Fruit fly (Drosophila melanogaster) whole organism, embryonic: ENCODE results near the gene bin.

Source experiments
- Asciz ChIP-seq: fragments of 200-800 bp; sonication (Bioruptor generic); optimal IDR thresholded peaks from 2 replicates; lab custom pipeline; 2017; ENCODE audit warnings: missing biosample characterization, mild to moderate bottlenecking, missing genetic modification characterization, missing genetic modification reagents
- B-H1 ChIP-seq: fragments of 200-800 bp; sonication (Bioruptor generic); IDR thresholded peaks from 3 replicates; pipeline ENCODE4 v1.3.6; 2022; ENCODE audit warnings: missing biosample characterization, missing genetic modification characterization
- BEAF-32 ChIP-seq: fragments of 200-800 bp; sonication (Bioruptor generic); optimal IDR thresholded peaks from 3 replicates; lab custom pipeline; 2017; ENCODE audit warnings: missing biosample characterization, missing genetic modification characterization, mild to moderate bottlenecking, moderate library complexity, missing genetic modification reagents
- CG10979 ChIP-seq: fragments of 200-800 bp; sonication (Bioruptor generic); optimal IDR thresholded peaks from 2 replicates; lab custom pipeline; 2018; ENCODE audit warnings: missing biosample characterization, mild to moderate bottlenecking, missing genetic modification characterization, moderate library complexity
- CG11247 ChIP-seq: fragments of 200-800 bp; sonication (Bioruptor generic); IDR thresholded peaks from 2 replicates; pipeline ENCODE4 v1.3.6; 2022; ENCODE audit warnings: missing biosample characterization, missing genetic modification characterization
- CG12155 ChIP-seq: fragments of 200-800 bp; sonication (Bioruptor generic); optimal IDR thresholded peaks from 3 replicates; lab custom pipeline; 2016; ENCODE audit warnings: missing biosample characterization, missing genetic modification characterization
- CG12391 ChIP-seq: fragments of 200-800 bp; sonication (Bioruptor generic); optimal IDR thresholded peaks from 3 replicates; lab custom pipeline; 2018; ENCODE audit warnings: missing biosample characterization, mild to moderate bottlenecking, missing genetic modification characterization, moderate library complexity
- CG12942 ChIP-seq: fragments of 200-800 bp; sonication (Bioruptor generic); optimal IDR thresholded peaks from 3 replicates; lab custom pipeline; 2016; ENCODE audit warnings: missing biosample characterization, missing genetic modification characterization
- CG14014 ChIP-seq: fragments of 200-800 bp; sonication (Bioruptor generic); IDR thresholded peaks from 2 replicates; pipeline ENCODE4 v1.3.6; 2022; ENCODE audit warnings: missing biosample characterization, missing genetic modification characterization
- CG15011 ChIP-seq: fragments of 200-800 bp; sonication (Bioruptor generic); optimal IDR thresholded peaks from 3 replicates; lab custom pipeline; 2018; ENCODE audit warnings: missing biosample characterization, mild to moderate bottlenecking, missing genetic modification characterization
- CG15696 ChIP-seq: fragments of 200-800 bp; sonication (Bioruptor generic); optimal IDR thresholded peaks from 2 replicates; lab custom pipeline; 2019; ENCODE audit warnings: missing biosample characterization, mild to moderate bottlenecking, missing genetic modification characterization, moderate library complexity
- CG1603 ChIP-seq: fragments of 200-800 bp; sonication (Bioruptor generic); optimal IDR thresholded peaks from 2 replicates; lab custom pipeline; 2019; ENCODE audit warnings: missing biosample characterization, mild to moderate bottlenecking, missing genetic modification characterization, moderate library complexity
- CG16813 ChIP-seq: fragments of 200-800 bp; sonication (Bioruptor generic); IDR thresholded peaks from 3 replicates; pipeline ENCODE4 v1.3.6; 2022; ENCODE audit warnings: missing biosample characterization, missing genetic modification characterization; ENCODE audit not compliant: partially characterized antibody
- CG18262 ChIP-seq: fragments of 200-800 bp; optimal IDR thresholded peaks from 3 replicates; lab custom pipeline; 2019; ENCODE audit warnings: missing biosample characterization, mild to moderate bottlenecking, missing genetic modification characterization, moderate library complexity
- CG2712 ChIP-seq: fragments of 200-800 bp; optimal IDR thresholded peaks from 3 replicates; lab custom pipeline; 2019; ENCODE audit warnings: missing biosample characterization, mild to moderate bottlenecking, missing genetic modification characterization, moderate library complexity
- CG3995 ChIP-seq: fragments of 200-800 bp; sonication (Bioruptor generic); optimal IDR thresholded peaks from 3 replicates; lab custom pipeline; 2016; ENCODE audit warnings: missing biosample characterization, missing genetic modification characterization
- CG4404 ChIP-seq: fragments of 200-800 bp; sonication (Bioruptor generic); IDR thresholded peaks from 2 replicates; pipeline ENCODE4 v1.3.6; 2022; ENCODE audit warnings: missing biosample characterization, missing genetic modification characterization
- CG6689 ChIP-seq: fragments of 200-800 bp; sonication (Bioruptor generic); IDR thresholded peaks from 2 replicates; pipeline ENCODE4 v1.3.6; 2022; ENCODE audit warnings: missing biosample characterization, missing genetic modification characterization
- CG7271 ChIP-seq: fragments of 200-800 bp; sonication (Bioruptor generic); optimal IDR thresholded peaks from 2 replicates; lab custom pipeline; 2018; ENCODE audit warnings: missing biosample characterization, mild to moderate bottlenecking, missing genetic modification characterization, moderate library complexity
- CG7839 ChIP-seq: fragments of 200-800 bp; sonication (Bioruptor generic); optimal IDR thresholded peaks from 3 replicates; lab custom pipeline; 2018; ENCODE audit warnings: missing biosample characterization, mild to moderate bottlenecking, missing genetic modification characterization, moderate library complexity
- CG8765 ChIP-seq: fragments of 200-800 bp; sonication (Bioruptor generic); IDR thresholded peaks from 2 replicates; pipeline ENCODE4 v1.3.6; 2022; ENCODE audit warnings: missing biosample characterization, missing genetic modification characterization
- CHES-1-like ChIP-seq: fragments of 200-800 bp; sonication (Bioruptor generic); optimal IDR thresholded peaks from 2 replicates; lab custom pipeline; 2016; ENCODE audit warnings: missing biosample characterization, missing genetic modification characterization
- Deaf1 ChIP-seq: fragments of 200-800 bp; optimal IDR thresholded peaks from 3 replicates; lab custom pipeline; 2019; ENCODE audit warnings: missing biosample characterization, mild to moderate bottlenecking, missing genetic modification characterization, moderate library complexity
- E2f1 ChIP-seq: fragments of 200-800 bp; sonication (Bioruptor generic); IDR thresholded peaks from 2 replicates; pipeline ENCODE4 v1.3.6; 2022; ENCODE audit warnings: missing biosample characterization, missing genetic modification characterization
- Ets65A ChIP-seq: fragments of 200-800 bp; sonication (Bioruptor generic); peaks from one replicate; lab custom pipeline; 2016; ENCODE audit warnings: missing biosample characterization, missing genetic modification characterization
- HLH54F ChIP-seq: fragments of 200-800 bp; sonication (Bioruptor generic); optimal IDR thresholded peaks from 3 replicates; lab custom pipeline; 2016; ENCODE audit warnings: missing biosample characterization, missing genetic modification characterization
- NC2β ChIP-seq: fragments of 200-800 bp; sonication (Bioruptor generic); optimal IDR thresholded peaks from 2 replicates; lab custom pipeline; 2016; ENCODE audit warnings: missing biosample characterization, missing genetic modification characterization
- Rx ChIP-seq: fragments of 200-800 bp; sonication (Bioruptor generic); IDR thresholded peaks from 2 replicates; pipeline ENCODE4 v1.3.6; 2022; ENCODE audit warnings: missing biosample characterization, missing genetic modification characterization
- Xrp1 ChIP-seq: fragments of 200-800 bp; sonication (Bioruptor generic); IDR thresholded peaks from 2 replicates; pipeline ENCODE4 v1.3.6; 2022; ENCODE audit warnings: missing biosample characterization, missing genetic modification characterization
- ara ChIP-seq: fragments of 200-800 bp; sonication (Bioruptor generic); IDR thresholded peaks from 2 replicates; pipeline ENCODE4 v1.3.6; 2022; ENCODE audit warnings: missing biosample characterization, missing genetic modification characterization
- bab2 ChIP-seq: fragments of 200-800 bp; sonication (Bioruptor generic); optimal IDR thresholded peaks from 2 replicates; lab custom pipeline; 2016; ENCODE audit warnings: missing biosample characterization, missing genetic modification characterization
- dan ChIP-seq: fragments of 200-800 bp; sonication (Bioruptor generic); IDR thresholded peaks from 2 replicates; pipeline ENCODE4 v1.3.6; 2022; ENCODE audit warnings: missing biosample characterization, missing genetic modification characterization
- disco-r ChIP-seq: fragments of 200-800 bp; sonication (Bioruptor generic); optimal IDR thresholded peaks from 2 replicates; lab custom pipeline; 2016; ENCODE audit warnings: missing biosample characterization, missing genetic modification characterization
- dmrt11E ChIP-seq: fragments of 200-800 bp; sonication (Bioruptor generic); optimal IDR thresholded peaks from 3 replicates; lab custom pipeline; 2018; ENCODE audit warnings: missing biosample characterization, mild to moderate bottlenecking, missing genetic modification characterization, moderate library complexity
- ems ChIP-seq: fragments of 200-800 bp; sonication (Bioruptor generic); optimal IDR thresholded peaks from 3 replicates; lab custom pipeline; 2016; ENCODE audit warnings: missing biosample characterization, missing genetic modification characterization
- esg ChIP-seq: fragments of 200-800 bp; sonication (Bioruptor generic); conservative IDR thresholded peaks from 2 replicates; pipeline ENCODE4 v1.3.6; 2022; ENCODE audit warnings: missing biosample characterization, missing genetic modification characterization
- eve ChIP-seq, 2 experiments: fragments of >200 bp; optimal IDR thresholded peaks; 2 replicates each; lab custom pipeline; 2017; ENCODE audit warnings: missing biosample characterization in 2 of 2, missing genetic modification characterization in 2 of 2
- gem ChIP-seq: fragments of 200-800 bp; sonication (Bioruptor generic); optimal IDR thresholded peaks from 2 replicates; lab custom pipeline; 2019; ENCODE audit warnings: missing biosample characterization, mild to moderate bottlenecking, missing genetic modification characterization, moderate library complexity
- gsb ChIP-seq: fragments of 200-800 bp; sonication (Bioruptor generic); IDR thresholded peaks from 2 replicates; pipeline ENCODE4 v1.3.6; 2022; ENCODE audit warnings: missing biosample characterization, missing genetic modification characterization
- her ChIP-seq: fragments of 200-800 bp; sonication (Bioruptor generic); optimal IDR thresholded peaks from 2 replicates; lab custom pipeline; 2016; ENCODE audit warnings: missing biosample characterization, missing genetic modification characterization
- org-1 ChIP-seq: fragments of 200-800 bp; sonication (Bioruptor generic); optimal IDR thresholded peaks from 2 replicates; lab custom pipeline; 2017; ENCODE audit warnings: missing biosample characterization, missing genetic modification characterization
- prd ChIP-seq, 3 experiments: fragments of >200 bp in 2 of 3; fragments of 200-800 bp in 1 of 3; sonication (Bioruptor generic) in 1 of 3; optimal IDR thresholded peaks in 2 of 3; IDR thresholded peaks in 1 of 3; 2 replicates in 2 of 3; 3 replicates in 1 of 3; pipeline versions ENCODE4 v1.3.6 to Lab custom; 2017 to 2022; ENCODE audit warnings: missing biosample characterization in 1 of 3, missing genetic modification characterization in 1 of 3
- pros ChIP-seq: fragments of 200-800 bp; sonication (Bioruptor generic); optimal IDR thresholded peaks from 3 replicates; lab custom pipeline; 2019; ENCODE audit warnings: missing biosample characterization, mild to moderate bottlenecking, missing genetic modification characterization, moderate library complexity
- pzg ChIP-seq: fragments of 200-800 bp; sonication (Bioruptor generic); optimal IDR thresholded peaks from 3 replicates; lab custom pipeline; 2018; ENCODE audit warnings: missing biosample characterization, mild to moderate bottlenecking, missing genetic modification characterization, moderate library complexity
- sisA ChIP-seq: fragments of 200-800 bp; sonication (Bioruptor generic); IDR thresholded peaks from 2 replicates; pipeline ENCODE4 v1.3.6; 2022; ENCODE audit warnings: missing biosample characterization, missing genetic modification characterization
- slp2 ChIP-seq: fragments of 200-800 bp; sonication (Bioruptor generic); optimal IDR thresholded peaks from 2 replicates; lab custom pipeline; 2016; ENCODE audit warnings: missing biosample characterization, missing genetic modification characterization
- tgo ChIP-seq: fragments of 200-800 bp; sonication (Bioruptor generic); IDR thresholded peaks from 3 replicates; pipeline ENCODE4 v1.3.6; 2022; ENCODE audit warnings: missing biosample characterization, missing genetic modification characterization
- vvl ChIP-seq: fragments of 200-800 bp; sonication (Bioruptor generic); IDR thresholded peaks from 2 replicates; pipeline ENCODE4 v1.3.6; 2022; ENCODE audit warnings: missing biosample characterization, missing genetic modification characterization

bin gene

dm6 chr3L:6988942-6989569 is 1.4 kb upstream of the bin start (continued):
- TF ChIP-seq Ets65A (GFP tag; lab: Kevin White, UChicago) (peak; percentile 93), slp2 (peak; percentile 69), Rx (GFP tag; lab: Robert Waterston, UW) (peak; percentile 38; the same call in 1 of the 2 replicates), CG12942 (peak; percentile 77), CG16813 (GFP tag; lab: Robert Waterston, UW) (no peak), CG15011 (GFP tag; lab: Kevin White, UChicago) (peak; percentile 93)

DNA sequence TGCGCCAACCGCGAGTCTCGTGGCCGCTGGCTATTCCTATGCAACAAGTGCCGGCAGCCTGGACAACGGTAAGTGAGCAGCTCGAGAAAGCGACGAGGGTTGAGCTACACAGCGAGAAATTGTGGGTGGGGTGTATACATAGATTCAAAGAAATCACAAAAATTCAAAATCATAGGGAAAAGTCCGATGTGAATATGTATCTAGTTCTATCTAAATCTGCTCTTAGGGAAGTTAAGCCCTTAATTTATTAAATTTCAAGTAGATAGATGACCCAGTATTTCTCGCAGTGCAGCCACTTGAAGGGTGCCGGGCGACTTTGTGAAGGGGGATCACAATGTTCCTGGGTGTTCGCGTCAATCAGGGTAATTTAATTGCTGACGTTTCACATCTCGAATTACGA is 2.9 kb downstream of the bin start:
- TF ChIP-seq vvl, result peak; percentile 17; the same call in 1 of the 2 replicates
- TF ChIP-seq E2f1 (GFP tag; lab: Robert Waterston, UW), result no peak
- TF ChIP-seq eve (GFP tag; optimal IDR thresholded peaks at IDR 0.05; lab: Kevin White, UChicago), result no peak
- 0 out of 2 replicates have a peak, but pooled peaks have one; percentile 13 for TF ChIP-seq CG8765 (GFP tag; lab: Robert Waterston, UW)
- no peak for TF ChIP-seq bab2 (GFP tag; lab: Kevin White, UChicago)
- TF ChIP-seq gsb, result no peak
- no peak for TF ChIP-seq CG12155 (GFP tag; lab: Kevin White, UChicago)
- peak; percentile 63 for TF ChIP-seq Ets65A (GFP tag; lab: Kevin White, UChicago)
- TF ChIP-seq gem (tag; lab: Kevin White, UChicago), result peak; percentile 16
- TF ChIP-seq HLH54F (GFP tag; lab: Kevin White, UChicago), result no peak
- TF ChIP-seq dan (GFP tag; lab: Robert Waterston, UW), result no peak
- TF ChIP-seq tgo (GFP tag; lab: Robert Waterston, UW), result peak; percentile 17; the same call in 1 of the 3 replicates
- no peak for TF ChIP-seq disco-r
- TF ChIP-seq ems, result no peak
- TF ChIP-seq CG11247 (GFP tag; lab: Robert Waterston, UW), result no peak
- peak; percentile 29 for TF ChIP-seq CG2712 (tag; lab: Kevin White, UChicago)
- peak; percentile 33; the same call in 1 of the 2 replicates for TF ChIP-seq Xrp1
- no peak for TF ChIP-seq Asciz (GFP tag; lab: Kevin White, UChicago)
- TF ChIP-seq CG3995 (GFP tag; lab: Kevin White, UChicago), result no peak
- no peak for TF ChIP-seq CG7839 (tag; lab: Kevin White, UChicago)
- TF ChIP-seq CG15696 (tag; lab: Kevin White, UChicago), result peak; percentile 8
- no peak for TF ChIP-seq BEAF-32 (GFP tag; lab: Kevin White, UChicago)
- no peak for TF ChIP-seq pros
- no peak for TF ChIP-seq pzg (GFP tag; lab: Kevin White, UChicago)
- TF ChIP-seq NC2β (GFP tag; lab: Kevin White, UChicago), result no peak
- no peak for TF ChIP-seq CG15011 (GFP tag; lab: Kevin White, UChicago)
- TF ChIP-seq her (GFP tag; lab: Kevin White, UChicago), result no peak
- TF ChIP-seq CG12942, result no peak
- no peak for TF ChIP-seq CHES-1-like (GFP tag; lab: Kevin White, UChicago)
- TF ChIP-seq CG18262, result peak; percentile 30
- peak; percentile 16 for TF ChIP-seq CG10979 (tag; lab: Kevin White, UChicago)
- TF ChIP-seq ara (GFP tag; lab: Robert Waterston, UW), result 0 out of 2 replicates have a peak, but pooled peaks have one; percentile 33
- TF ChIP-seq CG7271, result no peak
- peak; percentile 28 for TF ChIP-seq dmrt11E (tag; lab: Kevin White, UChicago)
- TF ChIP-seq esg (GFP tag; lab: Robert Waterston, UW), result no peak
- no peak for TF ChIP-seq CG6689
- TF ChIP-seq prd (optimal IDR thresholded peaks at IDR 0.05; lab: Kevin White, UChicago), result no peak
- peak; percentile 36; the same call in 2 of the 3 replicates for TF ChIP-seq prd (GFP tag; IDR thresholded peaks at IDR 0.05; lab: Robert Waterston, UW)
- no peak for TF ChIP-seq org-1 (GFP tag; lab: Kevin White, UChicago)
- TF ChIP-seq B-H1, result no peak
- TF ChIP-seq CG4404, result peak; percentile 64
- peak; percentile 40 for TF ChIP-seq CG1603 (tag; lab: Kevin White, UChicago)
- no peak for TF ChIP-seq sisA
- TF ChIP-seq CG12391 (tag; lab: Kevin White, UChicago), result no peak
- TF ChIP-seq Deaf1, result no peak
- no peak for TF ChIP-seq CG14014 (GFP tag; lab: Robert Waterston, UW)
